Fruit fly (Drosophila melanogaster): ENCODE measurements around the gene CG13101.

Gene CG13101

DNA sequence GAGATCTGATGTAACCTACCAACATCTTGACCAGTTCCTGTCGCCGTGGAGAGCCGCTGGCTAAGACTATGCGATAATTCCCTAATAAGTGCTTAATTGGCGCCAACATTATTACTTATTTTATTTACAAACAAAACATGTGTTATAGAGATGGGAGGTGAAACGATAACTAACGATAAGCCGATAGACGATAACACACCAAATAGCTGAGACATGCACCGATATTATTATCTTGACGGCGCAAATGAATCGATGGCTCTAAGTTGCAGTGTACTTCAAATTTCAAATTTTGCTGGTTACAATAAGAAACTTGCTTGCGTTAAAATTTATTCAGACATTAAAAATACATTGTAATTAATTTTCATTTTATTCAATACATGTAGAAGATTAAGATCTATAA lies 41.6 kb downstream of the CG13101 start, which contains the start of gene CG9515 (continued):
- TF ChIP-seq CG14965 (GFP tag; optimal IDR thresholded peaks at IDR 0.05; ENCODE audit: borderline replicate concordance), result no peak
- TF ChIP-seq CG14860 (GFP tag; IDR thresholded peaks at IDR 0.05; ENCODE audit: partially characterized antibody), result peak; percentile 93
- peak; percentile 99 for TF ChIP-seq Dref (GFP tag; IDR thresholded peaks at IDR 0.05)
- no peak for TF ChIP-seq Sox100B (GFP tag; optimal IDR thresholded peaks at IDR 0.05)
- TF ChIP-seq nmo (GFP tag; optimal IDR thresholded peaks at IDR 0.05), result peak; percentile 34
- TF ChIP-seq CkIIα-i1 (GFP tag; IDR thresholded peaks at IDR 0.05), result no peak
- peak; percentile 49 for TF ChIP-seq zen (tag; optimal IDR thresholded peaks at IDR 0.05)
- no peak for TF ChIP-seq lab (GFP tag; optimal IDR thresholded peaks at IDR 0.05)
- TF ChIP-seq zf30C (GFP tag; optimal IDR thresholded peaks at IDR 0.05), result peak; percentile 94
- TF ChIP-seq hth (optimal IDR thresholded peaks at IDR 0.05), result no peak
- no peak for TF ChIP-seq CG5180 (GFP tag; optimal IDR thresholded peaks at IDR 0.05)
- no peak for TF ChIP-seq ac (GFP tag; optimal IDR thresholded peaks at IDR 0.05)
- TF ChIP-seq CG11085 (GFP tag; IDR thresholded peaks at IDR 0.05), result no peak
- TF ChIP-seq CG3407 (GFP tag; optimal IDR thresholded peaks at IDR 0.05), result no peak
- peak; percentile 27 for TF ChIP-seq B-H2 (GFP tag; optimal IDR thresholded peaks at IDR 0.05)
- no peak for TF ChIP-seq CG9215 (GFP tag; IDR thresholded peaks at IDR 0.05)
- peak; percentile 39 for TF ChIP-seq grn (GFP tag; optimal IDR thresholded peaks at IDR 0.05)
- TF ChIP-seq nom (GFP tag; optimal IDR thresholded peaks at IDR 0.05), result no peak
- no peak for TF ChIP-seq CG9797 (GFP tag; optimal IDR thresholded peaks at IDR 0.05)
- TF ChIP-seq Gug (GFP tag; IDR thresholded peaks at IDR 0.05), result no peak
- no peak for TF ChIP-seq CG9727 (GFP tag; optimal IDR thresholded peaks at IDR 0.05)
- TF ChIP-seq CTCF (GFP tag; optimal IDR thresholded peaks at IDR 0.05), result peak; percentile 31
- TF ChIP-seq slou (GFP tag; optimal IDR thresholded peaks at IDR 0.05), result no peak
- TF ChIP-seq Mad (GFP tag; optimal IDR thresholded peaks at IDR 0.05), result no peak
- no peak for TF ChIP-seq CG16815 (GFP tag; optimal IDR thresholded peaks at IDR 0.05)
- TF ChIP-seq CG7786 (GFP tag; optimal IDR thresholded peaks at IDR 0.05), result no peak
- TF ChIP-seq phol (tag; optimal IDR thresholded peaks at IDR 0.05), result peak; percentile 28
- TF ChIP-seq CG1603 (tag; optimal IDR thresholded peaks at IDR 0.05), result peak; percentile 71
- peak; percentile 47 for TF ChIP-seq exex (tag; optimal IDR thresholded peaks at IDR 0.05)
- no peak for TF ChIP-seq Poxn (GFP tag; IDR thresholded peaks at IDR 0.05)
- TF ChIP-seq Drgx (GFP tag; IDR thresholded peaks at IDR 0.05), result no peak
- TF ChIP-seq zen2 (GFP tag; IDR thresholded peaks at IDR 0.05; ENCODE audit: partially characterized antibody), result peak; percentile 96
- TF ChIP-seq wor (GFP tag; IDR thresholded peaks at IDR 0.05), result no peak
- TF ChIP-seq CG32532 (GFP tag; IDR thresholded peaks at IDR 0.05), result 0 out of 2 replicates have a peak, but pooled peaks have one; percentile 8
- TF ChIP-seq Rx (GFP tag; IDR thresholded peaks at IDR 0.05), result no peak
- no peak for TF ChIP-seq sr (GFP tag; IDR thresholded peaks at IDR 0.05)
- peak; percentile 5 for TF ChIP-seq CG12391 (tag; optimal IDR thresholded peaks at IDR 0.05)
- no peak for TF ChIP-seq dan (GFP tag; IDR thresholded peaks at IDR 0.05)
- TF ChIP-seq CG12071 (GFP tag; optimal IDR thresholded peaks at IDR 0.05), result no peak
- TF ChIP-seq Doc2 (GFP tag; IDR thresholded peaks at IDR 0.05), result no peak
- no peak for TF ChIP-seq lmd (GFP tag; IDR thresholded peaks at IDR 0.05)
- no peak for TF ChIP-seq CG7372 (GFP tag; IDR thresholded peaks at IDR 0.05)
- peak; percentile 83 for TF ChIP-seq CG16813 (GFP tag; IDR thresholded peaks at IDR 0.05; ENCODE audit: partially characterized antibody)
- no peak for TF ChIP-seq CG18262 (tag; optimal IDR thresholded peaks at IDR 0.05)
- no peak for TF ChIP-seq CG6813 (GFP tag; optimal IDR thresholded peaks at IDR 0.05)
- TF ChIP-seq CG34376 (GFP tag; optimal IDR thresholded peaks at IDR 0.05), result no peak
- TF ChIP-seq pzg (GFP tag; optimal IDR thresholded peaks at IDR 0.05), result peak; percentile 82
- no peak for TF ChIP-seq HHEX (GFP tag; optimal IDR thresholded peaks at IDR 0.05)
- no peak for TF ChIP-seq tin (GFP tag; optimal IDR thresholded peaks at IDR 0.05)
- TF ChIP-seq Atf6 (GFP tag; IDR thresholded peaks at IDR 0.05), result no peak
- no peak for TF ChIP-seq danr (GFP tag; IDR thresholded peaks at IDR 0.05)
- TF ChIP-seq CG2199 (GFP tag; IDR thresholded peaks at IDR 0.05), result 0 out of 3 replicates have a peak, but pooled peaks have one; percentile 55
